Fruit fly (Drosophila melanogaster): ENCODE data around the gene DEF8.

The DEF8 gene

dm6 chr3L:12138113-12138899 is 6.4 kb downstream of the DEF8 start, which contains the start of the genes ND-SGDH and RhoGAP68F:
Gene ND-SGDH, minus strand, starts transcription at chr3L:12138584.
Gene RhoGAP68F, plus strand, starts transcription at chr3L:12138868.
- TF ChIP-seq pan (optimal IDR thresholded peaks at IDR 0.05) (no peak), CG8478 (optimal IDR thresholded peaks at IDR 0.05) (no peak), Dll (optimal IDR thresholded peaks at IDR 0.05) (no peak), EcR (GFP tag; optimal IDR thresholded peaks at IDR 0.05) (no peak), usp (GFP tag; optimal IDR thresholded peaks at IDR 0.05) (no peak), psq (optimal IDR thresholded peaks at IDR 0.05) (no peak)

dm6 chr3L:12139232-12139698 is 7.3 kb downstream of the DEF8 start:
- TF ChIP-seq EcR (GFP tag; optimal IDR thresholded peaks at IDR 0.05) (no peak), Dll (optimal IDR thresholded peaks at IDR 0.05) (no peak), usp (GFP tag; optimal IDR thresholded peaks at IDR 0.05) (no peak), CG8478 (optimal IDR thresholded peaks at IDR 0.05) (no peak), pan (optimal IDR thresholded peaks at IDR 0.05) (no peak), psq (optimal IDR thresholded peaks at IDR 0.05) (no peak)

- TF ChIP-seq Dll (optimal IDR thresholded peaks at IDR 0.05) = no peak
- no peak for TF ChIP-seq EcR (GFP tag; optimal IDR thresholded peaks at IDR 0.05)
- TF ChIP-seq psq (optimal IDR thresholded peaks at IDR 0.05) = no peak
- TF ChIP-seq CG8478 (optimal IDR thresholded peaks at IDR 0.05) = no peak
- no peak for TF ChIP-seq usp (GFP tag; optimal IDR thresholded peaks at IDR 0.05)
- TF ChIP-seq pan (optimal IDR thresholded peaks at IDR 0.05) = no peak
These were observed 14.1 kb downstream of the DEF8 start, which contains the start of the genes eIF3l and Nrx-IV for dm6 chr3L:12145709-12146694. Gene eIF3l, minus strand, starts transcription at chr3L:12146097. Gene Nrx-IV, plus strand, starts transcription at chr3L:12146519.

- TF ChIP-seq CG8478 (optimal IDR thresholded peaks at IDR 0.05) (no peak), EcR (GFP tag; optimal IDR thresholded peaks at IDR 0.05) (no peak), usp (GFP tag; optimal IDR thresholded peaks at IDR 0.05) (no peak), Dll (optimal IDR thresholded peaks at IDR 0.05) (no peak), pan (optimal IDR thresholded peaks at IDR 0.05) (no peak), psq (optimal IDR thresholded peaks at IDR 0.05) (no peak)
These were observed 15.0 kb downstream of the DEF8 start for dm6 chr3L:12146970-12147369.

dm6 chr3L:12149024-12149423 is 17.1 kb downstream of the DEF8 start, which contains the start of gene CG32099:
Gene CG32099, plus strand, starts transcription at chr3L:12149273.
- TF ChIP-seq CG8478 (optimal IDR thresholded peaks at IDR 0.05) (no peak), Dll (optimal IDR thresholded peaks at IDR 0.05) (no peak), pan (optimal IDR thresholded peaks at IDR 0.05) (no peak), EcR (GFP tag; optimal IDR thresholded peaks at IDR 0.05) (no peak), psq (optimal IDR thresholded peaks at IDR 0.05) (no peak), usp (GFP tag; optimal IDR thresholded peaks at IDR 0.05) (no peak)

- no peak for TF ChIP-seq pan (optimal IDR thresholded peaks at IDR 0.05)
- TF ChIP-seq psq (optimal IDR thresholded peaks at IDR 0.05) = no peak
- no peak for TF ChIP-seq Dll (optimal IDR thresholded peaks at IDR 0.05)
- no peak for TF ChIP-seq usp (GFP tag; optimal IDR thresholded peaks at IDR 0.05)
- no peak for TF ChIP-seq EcR (GFP tag; optimal IDR thresholded peaks at IDR 0.05)
- no peak for TF ChIP-seq CG8478 (optimal IDR thresholded peaks at IDR 0.05)
These were observed 30.3 kb downstream of the DEF8 start for dm6 chr3L:12162156-12162682.

- TF ChIP-seq usp (GFP tag; optimal IDR thresholded peaks at IDR 0.05) (no peak), Dll (optimal IDR thresholded peaks at IDR 0.05) (no peak), pan (optimal IDR thresholded peaks at IDR 0.05) (no peak), CG8478 (optimal IDR thresholded peaks at IDR 0.05) (no peak), psq (optimal IDR thresholded peaks at IDR 0.05) (no peak), EcR (GFP tag; optimal IDR thresholded peaks at IDR 0.05) (no peak)
These were observed 31.1 kb downstream of the DEF8 start for dm6 chr3L:12163082-12163481.

- peak; percentile 31 for TF ChIP-seq Dll (optimal IDR thresholded peaks at IDR 0.05)
- TF ChIP-seq EcR (GFP tag; optimal IDR thresholded peaks at IDR 0.05) = no peak
These were observed 31.7 kb downstream of the DEF8 start, which contains the start of gene CG9760 for dm6 chr3L:12163693-12164092. Gene CG9760, minus strand, starts transcription at chr3L:12163735.

dm6 chr3L:12175382-12175781 is 43.4 kb downstream of the DEF8 start, which contains the start of gene Rh7:
Gene Rh7, minus strand, starts transcription at chr3L:12175482.
- no peak for TF ChIP-seq pan (optimal IDR thresholded peaks at IDR 0.05)
- no peak for TF ChIP-seq CG8478 (optimal IDR thresholded peaks at IDR 0.05)
- TF ChIP-seq usp (GFP tag; optimal IDR thresholded peaks at IDR 0.05) = no peak
- TF ChIP-seq Dll (optimal IDR thresholded peaks at IDR 0.05) = no peak

dm6 chr3L:12177301-12177700 is 45.4 kb downstream of the DEF8 start, which contains the start of gene CAH2:
Gene CAH2, plus strand, starts transcription at chr3L:12177601.
- no peak for TF ChIP-seq Dll (optimal IDR thresholded peaks at IDR 0.05)
- no peak for TF ChIP-seq usp (GFP tag; optimal IDR thresholded peaks at IDR 0.05)
- TF ChIP-seq CG8478 (optimal IDR thresholded peaks at IDR 0.05) = no peak
- no peak for TF ChIP-seq EcR (GFP tag; optimal IDR thresholded peaks at IDR 0.05)
- no peak for TF ChIP-seq pan (optimal IDR thresholded peaks at IDR 0.05)
- TF ChIP-seq psq (optimal IDR thresholded peaks at IDR 0.05) = no peak

- TF ChIP-seq EcR (GFP tag; optimal IDR thresholded peaks at IDR 0.05) = no peak
- TF ChIP-seq Dll (optimal IDR thresholded peaks at IDR 0.05) = no peak
These were observed 47.0 kb downstream of the DEF8 start for dm6 chr3L:12178847-12179437.

Data from whole organism.